Worm (Caenorhabditis elegans): ENCODE results near the gene C04H4.1.

ce11 chrII:7921155-7921554 is 37.5 kb upstream of the C04H4.1 start:
- no peak for TF ChIP-seq ama-1 (optimal IDR thresholded peaks at IDR 0.05)
- TF ChIP-seq hmbx-1 (tag; optimal IDR thresholded peaks at IDR 0.05), result no peak

Data from whole organism, early embryonic.